Worm (Caenorhabditis elegans): ENCODE data around the gene saeg-1.

DNA sequence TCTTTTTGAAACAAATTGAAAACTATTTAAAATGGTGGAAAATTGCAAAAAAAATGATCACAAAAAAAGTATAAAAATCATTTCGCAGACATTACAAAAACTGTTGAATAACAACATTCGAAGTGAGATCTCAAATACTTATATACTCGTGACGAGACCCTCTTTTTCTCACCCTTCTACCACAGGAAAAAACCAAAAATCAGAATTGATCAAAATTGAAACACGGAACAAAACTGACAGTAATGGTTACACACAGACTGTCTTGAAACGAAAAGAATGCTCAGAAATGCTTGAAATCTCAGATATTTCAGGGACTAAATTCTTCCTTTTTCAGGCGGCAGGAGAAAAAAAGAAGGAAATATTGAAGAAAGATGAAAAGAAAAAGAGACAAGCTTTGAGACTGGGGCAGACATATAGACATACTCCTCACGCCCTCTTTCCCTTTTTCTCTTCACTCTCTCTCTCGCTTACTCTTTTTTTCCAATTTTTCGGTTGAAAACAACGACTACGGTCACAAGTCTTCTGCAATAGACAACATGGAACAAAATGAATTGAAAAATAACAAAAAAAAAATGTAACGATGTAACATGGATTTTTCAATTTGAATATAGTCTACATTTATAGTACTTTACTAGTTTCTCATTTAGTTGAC lies 3.8 kb downstream of the saeg-1 start:
- TF ChIP-seq hnd-1 (tag; optimal IDR thresholded peaks at IDR 0.05) (no peak), ama-1 (optimal IDR thresholded peaks at IDR 0.05) (no peak)
